Fruit fly (Drosophila melanogaster) whole organism, pupa: ENCODE data around the gene CG32071.

Experiments used
- CG10348 ChIP-seq: fragments of 200-800 bp; sonication (Bioruptor generic); IDR thresholded peaks from 2 replicates; pipeline ENCODE4 v1.3.6; 2022; ENCODE audit warnings: missing biosample characterization, missing genetic modification characterization
- CG32121 ChIP-seq: fragments of 200-800 bp; sonication (Bioruptor generic); IDR thresholded peaks from 2 replicates; pipeline ENCODE4 v1.3.6; 2022; ENCODE audit warnings: missing biosample characterization, missing genetic modification characterization
- CG8159 ChIP-seq: fragments of 200-800 bp; sonication (Bioruptor generic); optimal IDR thresholded peaks from 3 replicates; lab custom pipeline; 2018; ENCODE audit warnings: missing biosample characterization, mild to moderate bottlenecking, missing genetic modification characterization, moderate library complexity
- EcR ChIP-seq: fragments of 200-800 bp; sonication (Bioruptor generic); optimal IDR thresholded peaks from 3 replicates; lab custom pipeline; 2019; ENCODE audit warnings: missing biosample characterization, missing genetic modification characterization, mild to moderate bottlenecking, moderate library complexity, missing genetic modification reagents
- Ets98B ChIP-seq: fragments of 200-800 bp; sonication (Bioruptor generic); IDR thresholded peaks from 2 replicates; pipeline ENCODE4 v1.3.6; 2022; ENCODE audit warnings: missing biosample characterization, missing genetic modification characterization
- Snoo ChIP-seq: fragments of 200-800 bp; sonication (Bioruptor generic); optimal IDR thresholded peaks from 3 replicates; lab custom pipeline; 2017; ENCODE audit warnings: missing biosample characterization, mild to moderate bottlenecking, missing genetic modification characterization, inconsistent platforms
- gl ChIP-seq: fragments of 200-800 bp; sonication (Bioruptor generic); optimal IDR thresholded peaks from 2 replicates; lab custom pipeline; 2018; ENCODE audit warnings: missing biosample characterization, mild to moderate bottlenecking, missing genetic modification characterization

DNA sequence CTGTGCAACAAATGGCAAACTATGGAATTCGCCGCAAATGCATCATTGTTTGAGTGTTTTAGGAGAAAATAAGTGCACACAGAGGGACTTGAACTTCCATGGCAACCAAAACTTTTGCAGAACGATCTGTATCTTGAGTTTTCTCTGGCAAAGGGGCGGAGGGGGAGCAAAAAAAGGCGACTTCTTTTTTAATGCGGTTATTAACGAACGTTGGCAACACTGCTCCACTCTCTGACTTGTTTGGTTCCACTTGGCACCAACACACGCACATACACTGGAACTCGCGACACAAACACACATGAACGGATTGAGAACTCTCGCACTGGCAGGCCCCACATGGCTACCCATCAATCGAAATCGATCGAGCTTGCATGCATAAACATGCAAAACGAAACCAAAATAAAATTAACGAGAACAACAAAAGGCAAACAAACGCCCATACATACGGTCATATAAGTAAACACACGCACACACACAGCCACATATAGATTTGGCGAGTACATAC lies 15.8 kb upstream of the CG32071 start:
- TF ChIP-seq Ets98B (GFP tag; lab: Robert Waterston, UW) (peak; percentile 29; the same call in 1 of the 2 replicates), gl (tag; lab: Kevin White, UChicago) (no peak), Snoo (tag; lab: Kevin White, UChicago) (no peak), CG10348 (no peak), EcR (no peak), CG8159 (tag; lab: Kevin White, UChicago) (no peak), CG32121 (no peak)
